Worm (Caenorhabditis elegans) whole organism, mixed stage, embryonic: ENCODE results near the gene cut-2.

ENCODE experiments used
- M03D4.4 ChIP-seq: sonication (generic microtip); optimal IDR thresholded peaks from 2 replicates; lab custom pipeline; 2017; ENCODE audit warnings: mild to moderate bottlenecking, missing genetic modification characterization, missing compliant biosample characterization
- bed-3 ChIP-seq: fragments of 200-800 bp; sonication (Bioruptor generic); optimal IDR thresholded peaks from 3 replicates; lab custom pipeline; 2018; ENCODE audit warnings: mild to moderate bottlenecking, missing genetic modification characterization, moderate library complexity, missing compliant biosample characterization
- blmp-1 ChIP-seq: fragments of 150-350 bp; optimal IDR thresholded peaks from 2 replicates; lab custom pipeline; 2014; ENCODE audit warnings: missing biosample characterization, missing genetic modification characterization
- ceh-39 ChIP-seq: fragments of 150-350 bp; optimal IDR thresholded peaks from 2 replicates; lab custom pipeline; 2014; ENCODE audit warnings: missing biosample characterization, missing genetic modification characterization
- ceh-43 ChIP-seq: fragments of 200-800 bp; sonication (Bioruptor generic); optimal IDR thresholded peaks from 2 replicates; lab custom pipeline; 2018; ENCODE audit warnings: mild to moderate bottlenecking, missing genetic modification characterization, moderate library complexity, missing compliant biosample characterization
- ceh-83 ChIP-seq: fragments of 200-800 bp; sonication (Bioruptor generic); optimal IDR thresholded peaks from 2 replicates; lab custom pipeline; 2018; ENCODE audit warnings: mild to moderate bottlenecking, missing genetic modification characterization, missing compliant biosample characterization
- ces-1 ChIP-seq: fragments of 150-350 bp; optimal IDR thresholded peaks from 2 replicates; lab custom pipeline; 2014; ENCODE audit warnings: missing biosample characterization, missing genetic modification reagents, missing genetic modification characterization
- cnd-1 ChIP-seq: fragments of 200-800 bp; sonication (Bioruptor generic); optimal IDR thresholded peaks from 2 replicates; lab custom pipeline; 2018; ENCODE audit warnings: mild to moderate bottlenecking, missing genetic modification characterization, missing compliant biosample characterization
- drap-1 ChIP-seq: fragments of 200-800 bp; sonication (Bioruptor generic); optimal IDR thresholded peaks from 3 replicates; lab custom pipeline; 2018; ENCODE audit warnings: mild to moderate bottlenecking, missing genetic modification characterization, missing compliant biosample characterization
- elt-1 ChIP-seq: sonication (generic microtip); optimal IDR thresholded peaks from 2 replicates; lab custom pipeline; 2017; ENCODE audit warnings: missing genetic modification characterization, mild to moderate bottlenecking, missing compliant biosample characterization, antibody characterized with exemption, moderate library complexity, borderline replicate concordance; ENCODE audit not compliant: insufficient read depth
- elt-3 ChIP-seq: fragments of 150-350 bp; optimal IDR thresholded peaks from 2 replicates; lab custom pipeline; 2014; ENCODE audit warnings: missing biosample characterization, missing genetic modification characterization
- ham-2 ChIP-seq: fragments of 200-800 bp; sonication (Bioruptor generic); optimal IDR thresholded peaks from 2 replicates; lab custom pipeline; 2018; ENCODE audit warnings: mild to moderate bottlenecking, missing genetic modification characterization, missing compliant biosample characterization
- hlh-1 ChIP-seq: fragments of 150-350 bp; optimal IDR thresholded peaks from 2 replicates; lab custom pipeline; 2014; ENCODE audit warnings: missing biosample characterization, missing genetic modification reagents, missing genetic modification characterization
- lin-13 ChIP-seq: fragments of 150-350 bp; optimal IDR thresholded peaks from 2 replicates; lab custom pipeline; 2014; ENCODE audit warnings: missing biosample characterization, missing genetic modification characterization
- lin-32 ChIP-seq: fragments of 200-800 bp; sonication (Bioruptor generic); optimal IDR thresholded peaks from 2 replicates; lab custom pipeline; 2018; ENCODE audit warnings: mild to moderate bottlenecking, missing genetic modification characterization, missing compliant biosample characterization
- lsy-2 ChIP-seq: fragments of 150-350 bp; optimal IDR thresholded peaks from 2 replicates; lab custom pipeline; 2014; ENCODE audit warnings: missing biosample characterization, missing genetic modification characterization
- mab-5 ChIP-seq: fragments of 150-350 bp; optimal IDR thresholded peaks from 2 replicates; lab custom pipeline; 2014; ENCODE audit warnings: missing biosample characterization, missing genetic modification characterization
- mep-1 ChIP-seq: fragments of 150-350 bp; optimal IDR thresholded peaks from 2 replicates; lab custom pipeline; 2017; ENCODE audit warnings: missing biosample characterization, missing genetic modification reagents, missing genetic modification characterization, inconsistent platforms
- mls-2 ChIP-seq: sonication (generic microtip); optimal IDR thresholded peaks from 2 replicates; lab custom pipeline; 2016; ENCODE audit warnings: mild to moderate bottlenecking, missing genetic modification characterization, moderate library complexity, missing compliant biosample characterization
- nhr-12 ChIP-seq: fragments of 150-350 bp; optimal IDR thresholded peaks from 2 replicates; lab custom pipeline; 2014; ENCODE audit warnings: missing biosample characterization, missing genetic modification characterization
- nhr-2 ChIP-seq: fragments of 150-350 bp; optimal IDR thresholded peaks from 2 replicates; lab custom pipeline; 2014; ENCODE audit warnings: missing biosample characterization, missing genetic modification characterization
- nhr-237 ChIP-seq: fragments of 150-350 bp; optimal IDR thresholded peaks from 2 replicates; lab custom pipeline; 2014; ENCODE audit warnings: missing biosample characterization, missing genetic modification characterization
- nhr-28 ChIP-seq: fragments of 150-350 bp; optimal IDR thresholded peaks from 2 replicates; lab custom pipeline; 2014; ENCODE audit warnings: missing biosample characterization, missing genetic modification characterization
- pha-4 ChIP-seq: fragments of 150-350 bp; optimal IDR thresholded peaks from 2 replicates; lab custom pipeline; 2018; ENCODE audit warnings: missing biosample characterization, missing genetic modification reagents, missing genetic modification characterization
- snpc-4 ChIP-seq: fragments of 150-350 bp; optimal IDR thresholded peaks from 2 replicates; lab custom pipeline; 2014; ENCODE audit warnings: missing biosample characterization, missing genetic modification characterization
- sptf-1 ChIP-seq: sonication (generic microtip); optimal IDR thresholded peaks from 2 replicates; lab custom pipeline; 2017; ENCODE audit warnings: mild to moderate bottlenecking, missing genetic modification characterization, moderate library complexity, missing compliant biosample characterization
- unc-120 ChIP-seq: sonication (generic microtip); optimal IDR thresholded peaks from 2 replicates; lab custom pipeline; 2017; ENCODE audit warnings: missing genetic modification characterization, missing compliant biosample characterization; ENCODE audit not compliant: poor library complexity, severe bottlenecking
- unc-39 ChIP-seq: fragments of 150-350 bp; optimal IDR thresholded peaks from 2 replicates; lab custom pipeline; 2014; ENCODE audit warnings: missing biosample characterization, missing genetic modification characterization
- zip-8 ChIP-seq: fragments of 150-350 bp; optimal IDR thresholded peaks from 2 replicates; lab custom pipeline; 2014; ENCODE audit warnings: missing biosample characterization, missing genetic modification characterization
- ztf-11 ChIP-seq: fragments of 150-350 bp; optimal IDR thresholded peaks from 2 replicates; lab custom pipeline; 2014; ENCODE audit warnings: missing biosample characterization, missing genetic modification characterization

cut-2 gene

DNA sequence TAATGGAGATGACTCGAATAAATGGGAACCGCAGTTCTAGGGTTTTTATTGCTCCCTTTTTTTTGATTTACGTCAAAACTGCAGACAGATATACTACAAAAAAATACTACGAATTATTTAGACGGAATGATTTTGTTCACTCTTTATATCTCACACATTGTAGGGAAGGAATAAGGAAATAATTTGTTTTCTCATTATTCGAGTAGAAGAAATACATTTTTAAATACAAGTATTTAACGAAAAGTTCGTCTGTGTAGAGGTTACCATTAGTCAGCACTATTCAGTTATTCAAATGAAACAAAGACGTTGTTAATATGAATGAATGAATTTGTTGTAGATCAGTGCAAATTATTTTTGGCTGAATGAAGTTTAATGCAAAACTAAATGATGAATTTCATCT lies 12.0 kb downstream of the cut-2 start, which contains the start of gene srd-18:
Gene srd-18 (minus strand): TSS at position 101 of the 400 bp plus-strand sequence.
- TF ChIP-seq ces-1 (no peak), pha-4 (tag; lab: Kevin White, UChicago) (no peak), lin-13 (no peak), ham-2 (no peak), ceh-83 (no peak), lin-32 (GFP tag; lab: Kevin White, UChicago) (no peak), mls-2 (tag; lab: Kevin White, UChicago) (no peak), drap-1 (GFP tag; lab: Kevin White, UChicago) (no peak), blmp-1 (tag; lab: Kevin White, UChicago) (no peak), bed-3 (GFP tag; lab: Kevin White, UChicago) (no peak), ceh-39 (tag; lab: Kevin White, UChicago) (no peak), nhr-2 (tag; lab: Kevin White, UChicago) (no peak), nhr-237 (tag; lab: Kevin White, UChicago) (no peak), unc-120 (tag; lab: Kevin White, UChicago) (no peak)

ce11 chrV:13427378-13427777 lies 12.6 kb downstream of the cut-2 start:
- TF ChIP-seq hlh-1 (tag; lab: Kevin White, UChicago) = no peak
- TF ChIP-seq ceh-43 (GFP tag; lab: Kevin White, UChicago) = no peak
- no peak for TF ChIP-seq blmp-1 (tag; lab: Kevin White, UChicago)
- no peak for TF ChIP-seq mab-5 (tag; lab: Kevin White, UChicago)
- no peak for TF ChIP-seq sptf-1 (tag; lab: Kevin White, UChicago)
- no peak for TF ChIP-seq elt-3 (tag; lab: Kevin White, UChicago)
- no peak for TF ChIP-seq M03D4.4 (tag; lab: Kevin White, UChicago)
- TF ChIP-seq pha-4 (tag; lab: Kevin White, UChicago) = no peak
- no peak for TF ChIP-seq zip-8 (tag; lab: Kevin White, UChicago)
- no peak for TF ChIP-seq unc-120 (tag; lab: Kevin White, UChicago)

DNA sequence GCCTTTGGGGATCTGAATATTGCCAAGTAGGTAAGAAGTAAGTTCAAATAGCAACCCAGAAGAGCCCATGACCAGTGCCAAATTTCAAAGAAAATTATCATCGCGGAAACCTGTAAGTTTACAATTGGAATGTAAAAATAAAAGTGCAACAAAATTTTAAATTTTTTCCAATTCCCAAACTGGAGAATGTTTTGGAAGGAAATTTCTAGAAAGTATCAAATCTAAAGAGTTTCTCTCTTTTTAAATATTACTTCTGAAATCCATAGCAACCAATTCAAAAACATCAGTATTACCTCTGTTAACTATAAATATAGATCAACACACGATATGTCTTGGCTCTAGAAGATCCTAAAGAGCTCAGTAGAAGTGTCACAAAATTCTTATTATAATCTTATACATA lies 13.9 kb downstream of the cut-2 start, which contains the start of gene srd-19:
Gene srd-19 (minus strand): TSS at position 101 of the 400 bp plus-strand sequence.
- no peak for TF ChIP-seq ceh-39 (tag; lab: Kevin White, UChicago)
- no peak for TF ChIP-seq unc-39 (tag; lab: Kevin White, UChicago)

DNA sequence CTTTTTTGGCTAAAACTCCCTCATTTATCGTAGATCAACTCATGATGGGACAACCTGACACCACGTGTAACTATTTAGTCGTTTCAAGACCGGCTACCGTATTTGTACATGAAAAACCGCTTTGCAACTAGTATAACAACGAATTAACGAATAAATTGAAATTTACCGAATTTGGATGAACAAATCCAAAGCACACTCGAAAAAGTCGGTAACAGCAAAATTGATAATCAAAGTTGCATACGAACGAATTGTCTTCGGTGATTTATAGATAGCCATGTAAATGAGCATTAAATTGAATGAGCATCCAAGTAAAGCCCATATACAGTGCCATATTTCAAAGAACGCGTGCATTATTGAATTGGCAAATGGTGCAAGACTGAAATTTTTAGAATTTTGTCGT lies 17.6 kb downstream of the cut-2 start, which contains the start of gene srd-17:
Gene srd-17 (minus strand): TSS at position 351 of the 400 bp plus-strand sequence.
- TF ChIP-seq ceh-83 (no peak), nhr-12 (tag; lab: Kevin White, UChicago) (peak; percentile 37), bed-3 (GFP tag; lab: Kevin White, UChicago) (no peak), ham-2 (no peak)

DNA sequence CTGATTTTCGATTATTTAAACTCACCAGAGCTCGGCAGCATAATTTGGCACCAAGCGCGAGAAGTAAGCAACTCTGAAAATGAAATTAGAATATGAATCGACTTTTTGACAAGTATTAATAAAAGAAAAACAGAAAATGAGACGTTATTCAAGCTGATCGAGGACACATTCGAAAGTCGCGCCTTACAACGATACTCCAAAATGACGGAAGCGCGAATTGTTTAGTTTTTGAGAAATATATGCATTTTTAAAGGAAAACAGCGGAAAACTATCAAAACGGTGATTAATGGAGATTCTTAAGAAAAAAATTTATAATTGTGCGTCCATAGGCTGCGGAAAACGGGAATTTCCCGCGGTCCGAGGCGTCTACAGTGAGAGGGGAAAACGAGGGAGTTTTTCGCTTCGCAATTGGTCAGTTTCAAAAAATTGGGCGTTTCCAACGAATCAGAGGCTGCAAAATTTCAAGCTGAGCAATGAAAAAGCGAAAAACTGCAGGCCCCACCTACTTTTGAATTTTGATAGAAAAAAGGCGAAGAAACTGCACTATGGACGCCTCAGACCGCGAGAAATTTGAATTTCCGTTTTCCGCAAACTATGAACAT lies 22.8 kb downstream of the cut-2 start, which contains the start of gene mes-4:
Gene mes-4 (minus strand): TSS at position 73 of the 602 bp plus-strand sequence.
- TF ChIP-seq mep-1 (tag; lab: Kevin White, UChicago) (no peak), elt-1 (no peak), ztf-11 (tag; lab: Kevin White, UChicago) (no peak), lin-32 (GFP tag; lab: Kevin White, UChicago) (no peak), nhr-237 (tag; lab: Kevin White, UChicago) (no peak), blmp-1 (tag; lab: Kevin White, UChicago) (no peak), lin-13 (no peak), nhr-28 (tag; lab: Kevin White, UChicago) (no peak), ces-1 (no peak), sptf-1 (tag; lab: Kevin White, UChicago) (no peak), snpc-4 (tag; lab: Kevin White, UChicago) (no peak), ceh-43 (GFP tag; lab: Kevin White, UChicago) (no peak), zip-8 (tag; lab: Kevin White, UChicago) (no peak), ceh-39 (tag; lab: Kevin White, UChicago) (no peak), lsy-2 (tag; lab: Kevin White, UChicago) (no peak), cnd-1 (tag; lab: Kevin White, UChicago) (no peak), elt-3 (tag; lab: Kevin White, UChicago) (no peak), ceh-83 (no peak), unc-120 (tag; lab: Kevin White, UChicago) (no peak), unc-39 (tag; lab: Kevin White, UChicago) (no peak)
